Worm (Caenorhabditis elegans): Measurements from ENCODE around the gene acc-1.

Gene acc-1

DNA sequence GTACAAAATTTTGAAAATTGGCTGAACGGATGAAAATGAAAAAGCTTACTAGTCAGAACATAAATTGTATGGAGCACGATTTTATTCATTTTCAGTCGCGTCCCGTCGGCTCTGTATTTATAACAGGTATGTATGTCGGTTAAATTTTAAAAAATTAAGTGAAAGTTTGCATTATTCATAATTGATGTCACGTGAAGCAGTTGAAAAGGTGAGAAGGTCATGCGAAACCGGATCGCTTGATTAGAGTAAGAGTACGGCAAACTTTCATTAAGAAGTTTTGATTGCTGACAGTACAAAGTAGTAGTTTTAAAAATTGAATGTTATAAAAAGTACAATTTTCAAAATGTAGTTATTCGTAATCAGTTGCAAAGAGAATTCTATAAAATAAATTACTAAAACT lies 15.4 kb downstream of the acc-1 start:
- TF ChIP-seq ceh-39 (tag; optimal IDR thresholded peaks at IDR 0.05), result no peak
- no peak for TF ChIP-seq drap-1 (GFP tag; optimal IDR thresholded peaks at IDR 0.05)
- TF ChIP-seq lin-13 (tag; optimal IDR thresholded peaks at IDR 0.05), result no peak
- TF ChIP-seq flh-1 (GFP tag; optimal IDR thresholded peaks at IDR 0.05), result no peak
- no peak for TF ChIP-seq snpc-4 (tag; optimal IDR thresholded peaks at IDR 0.05)
- TF ChIP-seq pha-4 (tag; optimal IDR thresholded peaks at IDR 0.05), result no peak
- no peak for TF ChIP-seq blmp-1 (tag; optimal IDR thresholded peaks at IDR 0.05)
- no peak for TF ChIP-seq ces-1 (GFP tag; optimal IDR thresholded peaks at IDR 0.05)
- no peak for TF ChIP-seq mep-1 (tag; optimal IDR thresholded peaks at IDR 0.05)
- no peak for TF ChIP-seq sptf-1 (tag; optimal IDR thresholded peaks at IDR 0.05)
- TF ChIP-seq unc-39 (tag; optimal IDR thresholded peaks at IDR 0.05), result no peak
- no peak for TF ChIP-seq nhr-76 (tag; optimal IDR thresholded peaks at IDR 0.05)
- no peak for TF ChIP-seq sem-2 (GFP tag; optimal IDR thresholded peaks at IDR 0.05)
- no peak for TF ChIP-seq lin-32 (GFP tag; optimal IDR thresholded peaks at IDR 0.05)
- TF ChIP-seq ham-2 (GFP tag; optimal IDR thresholded peaks at IDR 0.05), result no peak

DNA sequence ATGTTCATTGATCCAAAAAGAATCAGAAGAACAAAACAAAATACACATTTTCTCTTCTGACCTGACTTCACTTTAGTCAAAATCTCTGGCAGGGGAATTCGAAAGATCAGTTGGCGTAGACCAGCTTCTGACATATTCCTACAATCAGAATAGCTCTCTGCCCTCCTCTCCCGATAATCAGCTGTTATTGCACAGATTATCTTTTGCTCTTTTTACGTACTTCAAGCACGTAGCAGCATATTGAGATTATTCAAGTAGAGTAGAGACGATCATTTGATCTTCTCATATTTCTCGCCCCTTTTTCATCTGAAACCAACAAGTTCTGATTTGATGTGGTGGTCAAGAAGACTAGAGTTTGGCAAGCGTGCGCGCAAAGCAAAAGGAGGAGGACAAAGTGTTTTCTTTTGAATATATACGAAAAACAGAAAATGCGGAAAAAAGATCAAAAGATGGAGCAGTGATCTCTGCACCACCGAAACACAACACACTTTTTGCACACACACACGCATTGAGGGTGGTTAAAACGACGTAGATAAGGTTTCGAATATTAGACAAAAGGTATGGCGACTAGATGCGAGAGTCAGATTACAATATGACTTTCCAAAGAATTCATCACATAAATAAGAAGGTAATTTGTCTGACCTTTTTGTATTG lies 16.0 kb downstream of the acc-1 start:
- TF ChIP-seq nhr-2 (tag; optimal IDR thresholded peaks at IDR 0.05) (no peak), flh-1 (GFP tag; optimal IDR thresholded peaks at IDR 0.05) (no peak), ceh-83 (GFP tag; optimal IDR thresholded peaks at IDR 0.05) (no peak), nhr-76 (tag; optimal IDR thresholded peaks at IDR 0.05) (no peak), ces-1 (GFP tag; optimal IDR thresholded peaks at IDR 0.05) (no peak), ceh-39 (tag; optimal IDR thresholded peaks at IDR 0.05) (no peak), nhr-237 (tag; optimal IDR thresholded peaks at IDR 0.05) (no peak), nhr-28 (tag; optimal IDR thresholded peaks at IDR 0.05) (no peak), blmp-1 (tag; optimal IDR thresholded peaks at IDR 0.05) (no peak), unc-62 (GFP tag; optimal IDR thresholded peaks at IDR 0.05) (no peak), tbx-8 (GFP tag; optimal IDR thresholded peaks at IDR 0.05) (no peak), ztf-11 (tag; optimal IDR thresholded peaks at IDR 0.05) (no peak), bed-3 (GFP tag; optimal IDR thresholded peaks at IDR 0.05) (no peak), ham-2 (GFP tag; optimal IDR thresholded peaks at IDR 0.05) (no peak), M03D4.4 (tag; optimal IDR thresholded peaks at IDR 0.05) (no peak), ceh-43 (GFP tag; optimal IDR thresholded peaks at IDR 0.05) (no peak), sem-2 (GFP tag; optimal IDR thresholded peaks at IDR 0.05) (no peak), unc-120 (tag; optimal IDR thresholded peaks at IDR 0.05; ENCODE audit: poor library complexity, severe bottlenecking) (no peak), lin-32 (GFP tag; optimal IDR thresholded peaks at IDR 0.05) (no peak)

DNA sequence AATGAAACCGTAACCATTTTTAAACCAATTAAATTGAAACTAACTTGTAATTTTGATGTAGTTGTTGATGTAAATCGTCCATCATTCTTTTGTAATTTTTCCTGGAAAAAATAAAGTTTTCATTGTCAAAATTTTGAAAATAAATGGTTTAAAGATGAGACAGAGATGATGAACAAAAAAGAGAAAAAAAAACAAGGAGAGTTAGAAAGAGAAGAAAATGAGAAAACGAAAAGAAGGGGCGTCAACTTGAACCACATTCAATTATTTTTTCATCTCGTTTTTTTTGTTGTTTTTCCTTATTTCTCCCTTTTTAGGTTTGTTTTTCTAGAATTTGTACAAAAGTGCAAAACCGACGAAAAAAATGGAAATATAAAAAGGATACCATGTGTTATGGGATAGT lies 17.7 kb downstream of the acc-1 start, which contains the start of gene nhr-34:
Gene nhr-34, minus strand, starts transcription at position 101 of the 400 bp plus-strand sequence.
- TF ChIP-seq tbx-8 (GFP tag; optimal IDR thresholded peaks at IDR 0.05), result no peak
- TF ChIP-seq ces-1 (GFP tag; optimal IDR thresholded peaks at IDR 0.05), result peak; percentile 27
- TF ChIP-seq flh-1 (GFP tag; optimal IDR thresholded peaks at IDR 0.05), result no peak
- no peak for TF ChIP-seq ztf-11 (tag; optimal IDR thresholded peaks at IDR 0.05)
- TF ChIP-seq ham-2 (GFP tag; optimal IDR thresholded peaks at IDR 0.05), result no peak
- no peak for TF ChIP-seq nhr-28 (tag; optimal IDR thresholded peaks at IDR 0.05)

DNA sequence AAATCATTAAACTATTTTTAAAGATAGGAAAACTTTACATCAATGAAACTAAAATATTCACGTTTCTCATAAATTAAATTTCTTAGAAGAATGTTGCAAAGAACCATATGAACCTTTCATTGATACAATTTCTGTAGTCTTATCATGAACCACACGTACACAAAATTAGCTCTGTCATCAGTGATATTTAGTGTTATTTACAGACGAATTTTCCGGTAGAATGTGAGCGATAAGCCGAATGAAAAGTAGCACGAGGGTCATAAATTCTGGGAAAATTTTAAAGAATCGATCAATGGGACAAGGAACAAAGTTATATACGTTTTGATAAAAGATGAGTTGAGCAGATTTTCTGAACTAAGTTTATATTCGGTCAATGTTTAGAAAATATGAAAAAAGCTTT lies 18.7 kb downstream of the acc-1 start:
- TF ChIP-seq hlh-1 (tag; optimal IDR thresholded peaks at IDR 0.05) (no peak), unc-120 (tag; optimal IDR thresholded peaks at IDR 0.05; ENCODE audit: poor library complexity, severe bottlenecking) (no peak), bed-3 (GFP tag; optimal IDR thresholded peaks at IDR 0.05) (no peak), M03D4.4 (tag; optimal IDR thresholded peaks at IDR 0.05) (no peak), unc-62 (GFP tag; optimal IDR thresholded peaks at IDR 0.05) (no peak), pha-4 (tag; optimal IDR thresholded peaks at IDR 0.05) (no peak)

DNA sequence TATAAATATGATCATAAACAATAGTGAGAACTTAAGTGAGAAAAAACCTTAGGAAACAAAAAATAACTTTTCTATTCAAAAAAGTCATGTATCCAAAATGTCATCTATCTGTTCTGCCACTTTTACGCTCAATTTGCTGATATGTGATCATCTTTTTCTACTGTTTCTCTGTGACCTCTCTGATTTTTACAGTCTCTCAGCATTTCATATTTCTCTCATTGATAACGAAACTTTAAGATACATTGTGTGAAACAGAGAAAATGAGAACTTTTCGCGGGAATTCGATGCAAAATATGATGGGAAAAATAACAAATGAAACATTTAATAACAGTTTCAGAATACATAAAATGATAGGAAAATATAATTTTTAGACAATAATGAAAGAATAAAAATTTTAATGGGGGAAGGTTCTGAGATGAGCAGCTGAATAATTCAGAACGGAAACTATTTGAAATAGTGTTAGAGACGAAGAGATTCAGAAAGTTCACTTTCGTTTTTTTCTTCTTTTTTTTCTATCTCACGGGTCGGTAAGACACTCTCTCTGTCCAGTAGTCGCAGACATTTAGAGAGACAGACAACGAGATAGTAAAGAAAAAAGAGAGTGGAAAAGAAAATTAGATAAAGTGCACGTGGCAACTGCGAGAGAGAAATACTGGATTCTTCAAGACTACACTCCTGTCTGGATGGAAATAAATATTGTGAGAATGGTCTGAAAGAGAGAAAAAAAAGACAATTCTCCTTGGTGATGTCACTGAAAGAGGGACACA lies 19.6 kb downstream of the acc-1 start:
- TF ChIP-seq blmp-1 (tag; optimal IDR thresholded peaks at IDR 0.05), result peak; percentile 86
- peak; percentile 18 for TF ChIP-seq unc-62 (GFP tag; optimal IDR thresholded peaks at IDR 0.05)
- no peak for TF ChIP-seq cnd-1 (tag; optimal IDR thresholded peaks at IDR 0.05)
- TF ChIP-seq ces-1 (GFP tag; optimal IDR thresholded peaks at IDR 0.05), result peak; percentile 78
- peak; percentile 15 for TF ChIP-seq mep-1 (tag; optimal IDR thresholded peaks at IDR 0.05)
- no peak for TF ChIP-seq mab-5 (tag; optimal IDR thresholded peaks at IDR 0.05)
